Fruit fly (Drosophila melanogaster) whole organism, wandering third instar larva: ENCODE data around the gene GstD2.

Experiments
- Abd-B ChIP-seq: fragments of >200 bp; optimal IDR thresholded peaks from 2 replicates; lab custom pipeline; 2017; ENCODE audit warnings: missing biosample characterization, missing genetic modification characterization
- Hr78 ChIP-seq: fragments of >200 bp; optimal IDR thresholded peaks from 2 replicates; lab custom pipeline; 2017; ENCODE audit warnings: missing biosample characterization, missing genetic modification characterization
- Sp1 ChIP-seq: fragments of 200-800 bp; sonication (Bioruptor generic); optimal IDR thresholded peaks from 3 replicates; lab custom pipeline; 2019; ENCODE audit warnings: missing biosample characterization, mild to moderate bottlenecking, missing genetic modification characterization, moderate library complexity
- lola ChIP-seq: fragments of >200 bp; optimal IDR thresholded peaks from 2 replicates; lab custom pipeline; 2017; ENCODE audit warnings: missing biosample characterization, missing genetic modification characterization
- pan ChIP-seq: fragments of >200 bp; optimal IDR thresholded peaks from 2 replicates; lab custom pipeline; 2017

DNA sequence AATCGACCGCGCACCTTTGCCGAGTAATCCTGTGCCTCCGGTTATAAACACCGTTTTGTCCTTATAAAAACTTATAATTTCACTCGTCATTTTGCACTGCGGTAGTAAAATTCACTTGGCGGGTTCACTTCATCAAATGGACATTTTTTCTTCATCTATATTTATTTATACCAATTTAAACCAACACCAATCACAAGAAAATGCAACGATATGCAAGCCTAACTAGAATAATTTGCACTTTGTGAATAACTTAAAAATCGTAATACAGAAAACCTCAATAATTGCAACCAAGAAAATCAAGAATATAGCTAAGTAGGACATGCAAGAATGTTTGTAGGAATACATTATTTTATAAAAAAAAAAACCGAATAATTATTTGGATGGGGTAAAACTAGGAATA, 24.1 kb downstream of the GstD2 start, which contains the start of the genes CG10096 and CG10097:
- TF ChIP-seq lola (GFP tag; lab: Kevin White, UChicago), result no peak
- TF ChIP-seq Hr78, result no peak
- no peak for TF ChIP-seq Sp1 (GFP tag; lab: Kevin White, UChicago)
- no peak for TF ChIP-seq Abd-B
- no peak for TF ChIP-seq pan (lab: Kevin White, UChicago)
